Fruit fly (Drosophila melanogaster): Measurements from ENCODE around the gene CG14569.

dm6 chr3L:21731104-21731600 lies at the start of gene CG14569:
- TF ChIP-seq CG3919 (GFP tag; optimal IDR thresholded peaks at IDR 0.05): no peak
- TF ChIP-seq esn (GFP tag; optimal IDR thresholded peaks at IDR 0.05): no peak
- no peak for TF ChIP-seq Hr4 (GFP tag; optimal IDR thresholded peaks at IDR 0.05)
- no peak for TF ChIP-seq CG11902 (GFP tag; optimal IDR thresholded peaks at IDR 0.05)
- TF ChIP-seq CG16779 (tag; optimal IDR thresholded peaks at IDR 0.05): no peak
- no peak for TF ChIP-seq lz (GFP tag; optimal IDR thresholded peaks at IDR 0.05)
- no peak for TF ChIP-seq Ets96B (tag; optimal IDR thresholded peaks at IDR 0.05)
- TF ChIP-seq CG6276 (GFP tag; optimal IDR thresholded peaks at IDR 0.05): no peak
- TF ChIP-seq Hr39 (GFP tag; optimal IDR thresholded peaks at IDR 0.05): no peak
